Fruit fly (Drosophila melanogaster) whole organism, adult: ENCODE data around the gene hoip.

Experiments used
- CG7045 ChIP-seq: fragments of 200-800 bp; sonication (Bioruptor generic); optimal IDR thresholded peaks from 2 replicates; lab custom pipeline; 2017; ENCODE audit warnings: missing biosample characterization, mild to moderate bottlenecking, missing genetic modification characterization
- Clk ChIP-seq: fragments of 200-800 bp; sonication (Bioruptor generic); optimal IDR thresholded peaks from 2 replicates; lab custom pipeline; 2017; ENCODE audit warnings: missing biosample characterization, missing genetic modification characterization
- Crg-1 ChIP-seq: fragments of 200-800 bp; sonication (Bioruptor generic); optimal IDR thresholded peaks from 2 replicates; lab custom pipeline; 2016; ENCODE audit warnings: missing biosample characterization, missing genetic modification characterization
- bab1 ChIP-seq: fragments of 200-800 bp; sonication (Bioruptor generic); optimal IDR thresholded peaks from 3 replicates; lab custom pipeline; 2019; ENCODE audit warnings: missing biosample characterization, mild to moderate bottlenecking, missing genetic modification characterization, moderate library complexity
- cnc ChIP-seq, 2 experiments: fragments of >200 bp; optimal IDR thresholded peaks; 2 replicates each; lab custom pipeline; 2017
- pad ChIP-seq: fragments of 200-800 bp; sonication (Bioruptor generic); optimal IDR thresholded peaks from 3 replicates; lab custom pipeline; 2017; ENCODE audit warnings: missing biosample characterization, missing genetic modification characterization, mild to moderate bottlenecking, moderate library complexity, missing genetic modification reagents

dm6 chr2L:9672246-9672645, 27.3 kb upstream of the hoip start:
- TF ChIP-seq pad (GFP tag; lab: Kevin White, UChicago) (no peak), bab1 (no peak), Clk (GFP tag; lab: Kevin White, UChicago) (no peak), CG7045 (GFP tag; lab: Kevin White, UChicago) (no peak), Crg-1 (GFP tag; lab: Kevin White, UChicago) (no peak), cnc (optimal IDR thresholded peaks at IDR 0.05; lab: Kevin White, UChicago) (no peak)
